Fruit fly (Drosophila melanogaster) whole organism, embryonic: ENCODE measurements around the gene Cpr67Fb.

Experiments used
- Antp ChIP-seq: fragments of 200-800 bp; sonication (Bioruptor generic); optimal IDR thresholded peaks from 3 replicates; lab custom pipeline; 2016; ENCODE audit warnings: missing biosample characterization, missing genetic modification characterization
- Atf6 ChIP-seq: fragments of 200-800 bp; sonication (Bioruptor generic); IDR thresholded peaks from 2 replicates; pipeline ENCODE4 v1.3.6; 2022; ENCODE audit warnings: missing biosample characterization, missing genetic modification characterization
- Bdp1 ChIP-seq: fragments of 200-800 bp; sonication (Bioruptor generic); optimal IDR thresholded peaks from 3 replicates; lab custom pipeline; 2016; ENCODE audit warnings: missing biosample characterization, missing genetic modification characterization
- CG1024 ChIP-seq: fragments of 200-800 bp; sonication (Bioruptor generic); IDR thresholded peaks from 2 replicates; pipeline ENCODE4 v1.3.6; 2022; ENCODE audit warnings: missing biosample characterization, missing genetic modification characterization
- CG10979 ChIP-seq: fragments of 200-800 bp; sonication (Bioruptor generic); optimal IDR thresholded peaks from 2 replicates; lab custom pipeline; 2018; ENCODE audit warnings: missing biosample characterization, mild to moderate bottlenecking, missing genetic modification characterization, moderate library complexity
- CG11398 ChIP-seq: fragments of 200-800 bp; sonication (Bioruptor generic); optimal IDR thresholded peaks from 2 replicates; lab custom pipeline; 2016; ENCODE audit warnings: missing biosample characterization, missing genetic modification characterization
- CG17328 ChIP-seq: fragments of 200-800 bp; sonication (Bioruptor generic); IDR thresholded peaks from 2 replicates; pipeline ENCODE4 v1.3.6; 2022; ENCODE audit warnings: missing biosample characterization, missing genetic modification characterization
- CG17912 ChIP-seq: fragments of 200-800 bp; sonication (Bioruptor generic); optimal IDR thresholded peaks from 2 replicates; lab custom pipeline; 2018; ENCODE audit warnings: missing biosample characterization, mild to moderate bottlenecking, missing genetic modification characterization
- CG18011 ChIP-seq: fragments of 200-800 bp; sonication (Bioruptor generic); optimal IDR thresholded peaks from 2 replicates; lab custom pipeline; 2017; ENCODE audit warnings: missing biosample characterization, missing genetic modification characterization, mild to moderate bottlenecking, moderate library complexity, missing genotype
- CG2199 ChIP-seq: fragments of 200-800 bp; sonication (Bioruptor generic); IDR thresholded peaks from 3 replicates; pipeline ENCODE4 v1.3.6; 2022; ENCODE audit warnings: missing biosample characterization, missing genetic modification characterization
- CG2712 ChIP-seq: fragments of 200-800 bp; optimal IDR thresholded peaks from 3 replicates; lab custom pipeline; 2019; ENCODE audit warnings: missing biosample characterization, mild to moderate bottlenecking, missing genetic modification characterization, moderate library complexity
- CG3847 ChIP-seq: fragments of 200-800 bp; sonication (Bioruptor generic); IDR thresholded peaks from 2 replicates; pipeline ENCODE4 v1.3.6; 2022; ENCODE audit warnings: missing biosample characterization, missing genetic modification characterization
- CG4328 ChIP-seq: fragments of 200-800 bp; sonication (Bioruptor generic); optimal IDR thresholded peaks from 3 replicates; lab custom pipeline; 2017; ENCODE audit warnings: missing biosample characterization, missing genetic modification reagents, missing genetic modification characterization
- CG6791 ChIP-seq: fragments of 200-800 bp; sonication (Bioruptor generic); IDR thresholded peaks from 3 replicates; pipeline ENCODE4 v1.3.6; 2022; ENCODE audit warnings: missing biosample characterization, missing genetic modification characterization; ENCODE audit not compliant: partially characterized antibody
- Gug ChIP-seq: fragments of 200-800 bp; sonication (Bioruptor generic); IDR thresholded peaks from 4 replicates; pipeline ENCODE4 v1.3.6; 2022; ENCODE audit warnings: missing biosample characterization, missing genetic modification characterization
- HLH3B ChIP-seq: fragments of 200-800 bp; sonication (Bioruptor generic); IDR thresholded peaks from 2 replicates; pipeline ENCODE4 v1.3.6; 2022; ENCODE audit warnings: missing biosample characterization, missing genetic modification characterization
- HLH54F ChIP-seq: fragments of 200-800 bp; sonication (Bioruptor generic); optimal IDR thresholded peaks from 3 replicates; lab custom pipeline; 2016; ENCODE audit warnings: missing biosample characterization, missing genetic modification characterization
- Hand ChIP-seq: fragments of 200-800 bp; sonication (Bioruptor generic); optimal IDR thresholded peaks from 2 replicates; lab custom pipeline; 2017; ENCODE audit warnings: mild to moderate bottlenecking, missing biosample characterization, missing genetic modification reagents, missing genetic modification characterization
- Hey ChIP-seq: fragments of 200-800 bp; sonication (Bioruptor generic); optimal IDR thresholded peaks from 3 replicates; lab custom pipeline; 2018; ENCODE audit warnings: missing biosample characterization, mild to moderate bottlenecking, missing genetic modification characterization
- HmgZ ChIP-seq: fragments of 200-800 bp; sonication (Bioruptor generic); optimal IDR thresholded peaks from 2 replicates; lab custom pipeline; 2018; ENCODE audit warnings: missing biosample characterization, mild to moderate bottlenecking, missing genetic modification characterization
- Hmx ChIP-seq: fragments of 200-800 bp; sonication (Bioruptor generic); optimal IDR thresholded peaks from 2 replicates; lab custom pipeline; 2016; ENCODE audit warnings: missing biosample characterization, missing genetic modification characterization
- Neu2 ChIP-seq: fragments of 200-800 bp; sonication (Bioruptor generic); optimal IDR thresholded peaks from 3 replicates; lab custom pipeline; 2016; ENCODE audit warnings: missing biosample characterization, missing genetic modification characterization, borderline replicate concordance
- Rfx ChIP-seq: fragments of 200-800 bp; sonication (Bioruptor generic); IDR thresholded peaks from 2 replicates; pipeline ENCODE4 v1.3.6; 2022; ENCODE audit warnings: missing biosample characterization, missing genetic modification characterization
- Sox100B ChIP-seq: fragments of 200-800 bp; sonication (Bioruptor generic); optimal IDR thresholded peaks from 3 replicates; lab custom pipeline; 2018; ENCODE audit warnings: missing biosample characterization, mild to moderate bottlenecking, missing genetic modification characterization
- Stat92E ChIP-seq, 3 experiments: fragments of >200 bp in 2 of 3; fragments of 200-800 bp in 1 of 3; sonication (Bioruptor generic) in 1 of 3; optimal IDR thresholded peaks; 2 replicates each; lab custom pipeline; 2017 to 2019; ENCODE audit warnings: missing biosample characterization in 3 of 3, missing genetic modification characterization in 3 of 3, mild to moderate bottlenecking in 1 of 3, moderate library complexity in 1 of 3
- Trl ChIP-seq, 3 experiments: fragments of >200 bp in 2 of 3; fragments of 200-800 bp in 1 of 3; sonication (Bioruptor generic) in 1 of 3; optimal IDR thresholded peaks; 2 replicates in 1 of 3; 3 replicates in 2 of 3; lab custom pipeline; 2016 to 2017; ENCODE audit warnings: missing biosample characterization in 1 of 3, missing genetic modification characterization in 1 of 3
- aop ChIP-seq: fragments of 200-800 bp; sonication (Bioruptor generic); IDR thresholded peaks from 2 replicates; pipeline ENCODE4 v1.3.6; 2022; ENCODE audit warnings: missing biosample characterization, missing genetic modification characterization
- ato ChIP-seq: fragments of 200-800 bp; sonication (Bioruptor generic); IDR thresholded peaks from 2 replicates; pipeline ENCODE4 v1.3.6; 2022; ENCODE audit warnings: missing biosample characterization, missing genetic modification characterization; ENCODE audit not compliant: partially characterized antibody
- bowl ChIP-seq: fragments of 200-800 bp; sonication (Bioruptor generic); IDR thresholded peaks from 2 replicates; pipeline ENCODE4 v1.3.6; 2022; ENCODE audit warnings: missing biosample characterization, missing genetic modification characterization
- chif ChIP-seq, 2 experiments: fragments of 200-800 bp; sonication (Bioruptor generic); optimal IDR thresholded peaks; 3 replicates each; lab custom pipeline; 2016; ENCODE audit warnings: missing biosample characterization in 2 of 2, missing genetic modification characterization in 2 of 2
- ci ChIP-seq: fragments of 200-800 bp; sonication (Bioruptor generic); IDR thresholded peaks from 3 replicates; pipeline ENCODE4 v1.3.6; 2022; ENCODE audit warnings: missing biosample characterization, missing genetic modification characterization
- crol ChIP-seq: fragments of 200-800 bp; sonication (Bioruptor generic); IDR thresholded peaks from 2 replicates; pipeline ENCODE4 v1.3.6; 2022; ENCODE audit warnings: missing biosample characterization, missing genetic modification characterization
- dmrt99B ChIP-seq: fragments of 200-800 bp; sonication (Bioruptor generic); optimal IDR thresholded peaks from 2 replicates; lab custom pipeline; 2018; ENCODE audit warnings: missing biosample characterization, mild to moderate bottlenecking, missing genetic modification characterization, moderate library complexity
- eve ChIP-seq, 2 experiments: fragments of >200 bp; optimal IDR thresholded peaks; 2 replicates each; lab custom pipeline; 2017; ENCODE audit warnings: missing biosample characterization in 2 of 2, missing genetic modification characterization in 2 of 2
- exex ChIP-seq: fragments of 200-800 bp; sonication (Bioruptor generic); optimal IDR thresholded peaks from 4 replicates; lab custom pipeline; 2018; ENCODE audit warnings: missing biosample characterization, mild to moderate bottlenecking, missing genetic modification characterization, moderate library complexity
- ind ChIP-seq: fragments of 200-800 bp; sonication (Bioruptor generic); optimal IDR thresholded peaks from 3 replicates; lab custom pipeline; 2016; ENCODE audit warnings: missing biosample characterization, missing genetic modification characterization
- jing ChIP-seq: fragments of 200-800 bp; sonication (Bioruptor generic); optimal IDR thresholded peaks from 2 replicates; lab custom pipeline; 2018; ENCODE audit warnings: missing biosample characterization, mild to moderate bottlenecking, missing genetic modification characterization
- klu ChIP-seq: fragments of 200-800 bp; sonication (Bioruptor generic); IDR thresholded peaks from 2 replicates; pipeline ENCODE4 v1.3.6; 2022; ENCODE audit warnings: missing biosample characterization, missing genetic modification characterization
- lab ChIP-seq: fragments of 200-800 bp; sonication (Bioruptor generic); optimal IDR thresholded peaks from 3 replicates; lab custom pipeline; 2017; ENCODE audit warnings: missing biosample characterization, missing genetic modification characterization, mild to moderate bottlenecking, moderate library complexity, missing genetic modification reagents
- mirr ChIP-seq: fragments of 200-800 bp; sonication (Bioruptor generic); optimal IDR thresholded peaks from 3 replicates; lab custom pipeline; 2018; ENCODE audit warnings: missing biosample characterization, mild to moderate bottlenecking, missing genetic modification characterization
- row ChIP-seq: fragments of 200-800 bp; sonication (Bioruptor generic); IDR thresholded peaks from 3 replicates; pipeline ENCODE4 v1.3.6; 2022; ENCODE audit warnings: missing biosample characterization, missing genetic modification characterization
- sd ChIP-seq: fragments of 200-800 bp; sonication (Bioruptor generic); optimal IDR thresholded peaks from 3 replicates; lab custom pipeline; 2018; ENCODE audit warnings: missing biosample characterization, mild to moderate bottlenecking, missing genetic modification characterization, moderate library complexity
- sens ChIP-seq: fragments of 200-800 bp; sonication (Bioruptor generic); peaks from one replicate; lab custom pipeline; 2016; ENCODE audit warnings: missing biosample characterization, missing genetic modification characterization
- sr ChIP-seq: fragments of 200-800 bp; sonication (Bioruptor generic); IDR thresholded peaks from 3 replicates; pipeline ENCODE4 v1.3.6; 2022; ENCODE audit warnings: missing biosample characterization, missing genetic modification characterization
- sug ChIP-seq: fragments of 200-800 bp; optimal IDR thresholded peaks from 2 replicates; lab custom pipeline; 2019; ENCODE audit warnings: missing biosample characterization, mild to moderate bottlenecking, missing genetic modification characterization, moderate library complexity
- tll ChIP-seq, 2 experiments: fragments of 200-800 bp in 1 of 2; fragments of >200 bp in 1 of 2; sonication (Bioruptor generic) in 1 of 2; optimal IDR thresholded peaks; 2 replicates each; lab custom pipeline; 2017 to 2019; ENCODE audit warnings: missing biosample characterization in 2 of 2, missing genetic modification characterization in 2 of 2, mild to moderate bottlenecking in 1 of 2, moderate library complexity in 1 of 2
- zen ChIP-seq: fragments of 200-800 bp; sonication (Bioruptor generic); optimal IDR thresholded peaks from 3 replicates; lab custom pipeline; 2018; ENCODE audit warnings: missing biosample characterization, mild to moderate bottlenecking, missing genetic modification characterization, moderate library complexity

Gene Cpr67Fb

dm6 chr3L:10862544-10863474, 31.2 kb upstream of the Cpr67Fb start (continued):
- no peak for TF ChIP-seq Sox100B (GFP tag; lab: Kevin White, UChicago)
- TF ChIP-seq dmrt99B (tag; lab: Kevin White, UChicago): no peak
- peak in 1 of 2 experiments; percentile 75 for TF ChIP-seq eve (GFP tag; optimal IDR thresholded peaks at IDR 0.05; lab: Kevin White, UChicago)
- TF ChIP-seq sr (GFP tag; lab: Robert Waterston, UW): no peak
- TF ChIP-seq Hand: no peak
- peak; percentile 44 for TF ChIP-seq mirr (GFP tag; lab: Kevin White, UChicago)
- no peak for TF ChIP-seq Neu2 (GFP tag; lab: Kevin White, UChicago)
- TF ChIP-seq Trl (optimal IDR thresholded peaks at IDR 0.05; lab: Kevin White, UChicago): no peak
- TF ChIP-seq Trl (GFP tag; optimal IDR thresholded peaks at IDR 0.05; lab: Kevin White, UChicago): no peak
- TF ChIP-seq Stat92E (GFP tag; optimal IDR thresholded peaks at IDR 0.05; lab: Kevin White, UChicago): no peak
- peak; percentile 83 for TF ChIP-seq sug (tag; lab: Kevin White, UChicago)
- TF ChIP-seq CG6791 (GFP tag; lab: Robert Waterston, UW): peak; percentile 51; the same call in 1 of the 3 replicates
- peak; percentile 33 for TF ChIP-seq zen (tag; lab: Kevin White, UChicago)
- TF ChIP-seq CG18011 (GFP tag; lab: Kevin White, UChicago): no peak
- TF ChIP-seq CG2199 (GFP tag; lab: Robert Waterston, UW): peak; percentile 18; the same call in 1 of the 3 replicates
- TF ChIP-seq CG1024 (GFP tag; lab: Robert Waterston, UW): no peak
- no peak for TF ChIP-seq Hmx (GFP tag; lab: Kevin White, UChicago)
- no peak for TF ChIP-seq Gug (GFP tag; lab: Robert Waterston, UW)
- peak; percentile 50 for TF ChIP-seq sens (GFP tag; lab: Kevin White, UChicago)
- no peak for TF ChIP-seq CG10979 (tag; lab: Kevin White, UChicago)
- TF ChIP-seq CG17328: no peak
- no peak for TF ChIP-seq HLH3B (GFP tag; lab: Robert Waterston, UW)

- no peak for TF ChIP-seq klu (GFP tag; lab: Robert Waterston, UW)
- TF ChIP-seq lab (GFP tag; lab: Kevin White, UChicago): peak; percentile 18
- peak; percentile 2 for TF ChIP-seq Hey (tag; lab: Kevin White, UChicago)
- no peak for TF ChIP-seq ind
- no peak for TF ChIP-seq Antp (GFP tag; lab: Kevin White, UChicago)
- TF ChIP-seq HmgZ (tag; lab: Kevin White, UChicago): peak; percentile 32
- no peak for TF ChIP-seq CG3847 (GFP tag; lab: Robert Waterston, UW)
- TF ChIP-seq tll (GFP tag; optimal IDR thresholded peaks at IDR 0.05; lab: Kevin White, UChicago): no peak
- TF ChIP-seq Bdp1 (GFP tag; lab: Kevin White, UChicago): no peak
- TF ChIP-seq sug (tag; lab: Kevin White, UChicago): peak; percentile 82
- no peak for TF ChIP-seq jing (GFP tag; lab: Kevin White, UChicago)
- peak; percentile 66 for TF ChIP-seq crol (GFP tag; lab: Robert Waterston, UW)
- TF ChIP-seq CG17912 (GFP tag; lab: Kevin White, UChicago): no peak
- no peak for TF ChIP-seq bowl (GFP tag; lab: Robert Waterston, UW)
- TF ChIP-seq CG2712: no peak
- no peak for TF ChIP-seq Rfx (GFP tag; lab: Robert Waterston, UW)
- peak; percentile 29 for TF ChIP-seq mirr (GFP tag; lab: Kevin White, UChicago)
- TF ChIP-seq row: 0 out of 3 replicates have a peak, but pooled peaks have one; percentile 17
- TF ChIP-seq chif (GFP tag; optimal IDR thresholded peaks at IDR 0.05; lab: Kevin White, UChicago): no peak
- peak; percentile 71 for TF ChIP-seq exex (tag; lab: Kevin White, UChicago)
- TF ChIP-seq aop (GFP tag; lab: Robert Waterston, UW): no peak
- TF ChIP-seq Atf6 (GFP tag; lab: Robert Waterston, UW): no peak
- no peak for TF ChIP-seq ato (GFP tag; lab: Robert Waterston, UW)
- TF ChIP-seq CG11398 (GFP tag; lab: Kevin White, UChicago): no peak
- no peak for TF ChIP-seq CG4328
- TF ChIP-seq sd (tag; lab: Kevin White, UChicago): no peak
- no peak for TF ChIP-seq ci
- no peak for TF ChIP-seq HLH54F (GFP tag; lab: Kevin White, UChicago)
Observed at dm6 chr3L:10863925-10864324, 30.0 kb upstream of the Cpr67Fb start.
